Worm (Caenorhabditis elegans) whole organism, mixed stage, embryonic: ENCODE results near the gene fbxc-55.

Experiments used
- M03D4.4 ChIP-seq: sonication (generic microtip); optimal IDR thresholded peaks from 2 replicates; lab custom pipeline; 2017; ENCODE audit warnings: mild to moderate bottlenecking, missing genetic modification characterization, missing compliant biosample characterization
- bed-3 ChIP-seq: fragments of 200-800 bp; sonication (Bioruptor generic); optimal IDR thresholded peaks from 3 replicates; lab custom pipeline; 2018; ENCODE audit warnings: mild to moderate bottlenecking, missing genetic modification characterization, moderate library complexity, missing compliant biosample characterization
- blmp-1 ChIP-seq: fragments of 150-350 bp; optimal IDR thresholded peaks from 2 replicates; lab custom pipeline; 2014; ENCODE audit warnings: missing biosample characterization, missing genetic modification characterization
- ceh-39 ChIP-seq: fragments of 150-350 bp; optimal IDR thresholded peaks from 2 replicates; lab custom pipeline; 2014; ENCODE audit warnings: missing biosample characterization, missing genetic modification characterization
- ceh-43 ChIP-seq: fragments of 200-800 bp; sonication (Bioruptor generic); optimal IDR thresholded peaks from 2 replicates; lab custom pipeline; 2018; ENCODE audit warnings: mild to moderate bottlenecking, missing genetic modification characterization, moderate library complexity, missing compliant biosample characterization
- ceh-83 ChIP-seq: fragments of 200-800 bp; sonication (Bioruptor generic); optimal IDR thresholded peaks from 2 replicates; lab custom pipeline; 2018; ENCODE audit warnings: mild to moderate bottlenecking, missing genetic modification characterization, missing compliant biosample characterization
- cnd-1 ChIP-seq: fragments of 200-800 bp; sonication (Bioruptor generic); optimal IDR thresholded peaks from 2 replicates; lab custom pipeline; 2018; ENCODE audit warnings: mild to moderate bottlenecking, missing genetic modification characterization, missing compliant biosample characterization
- drap-1 ChIP-seq: fragments of 200-800 bp; sonication (Bioruptor generic); optimal IDR thresholded peaks from 3 replicates; lab custom pipeline; 2018; ENCODE audit warnings: mild to moderate bottlenecking, missing genetic modification characterization, missing compliant biosample characterization
- elt-1 ChIP-seq: sonication (generic microtip); optimal IDR thresholded peaks from 2 replicates; lab custom pipeline; 2017; ENCODE audit warnings: missing genetic modification characterization, mild to moderate bottlenecking, missing compliant biosample characterization, antibody characterized with exemption, moderate library complexity, borderline replicate concordance; ENCODE audit not compliant: insufficient read depth
- flh-1 ChIP-seq: fragments of 200-800 bp; sonication (Bioruptor generic); optimal IDR thresholded peaks from 2 replicates; lab custom pipeline; 2018; ENCODE audit warnings: mild to moderate bottlenecking, missing genetic modification characterization, moderate library complexity, missing compliant biosample characterization
- ham-2 ChIP-seq: fragments of 200-800 bp; sonication (Bioruptor generic); optimal IDR thresholded peaks from 2 replicates; lab custom pipeline; 2018; ENCODE audit warnings: mild to moderate bottlenecking, missing genetic modification characterization, missing compliant biosample characterization
- hlh-1 ChIP-seq: fragments of 150-350 bp; optimal IDR thresholded peaks from 2 replicates; lab custom pipeline; 2014; ENCODE audit warnings: missing biosample characterization, missing genetic modification reagents, missing genetic modification characterization
- lin-13 ChIP-seq: fragments of 150-350 bp; optimal IDR thresholded peaks from 2 replicates; lab custom pipeline; 2014; ENCODE audit warnings: missing biosample characterization, missing genetic modification characterization
- lin-32 ChIP-seq: fragments of 200-800 bp; sonication (Bioruptor generic); optimal IDR thresholded peaks from 2 replicates; lab custom pipeline; 2018; ENCODE audit warnings: mild to moderate bottlenecking, missing genetic modification characterization, missing compliant biosample characterization
- lsy-2 ChIP-seq: fragments of 150-350 bp; optimal IDR thresholded peaks from 2 replicates; lab custom pipeline; 2014; ENCODE audit warnings: missing biosample characterization, missing genetic modification characterization
- mab-5 ChIP-seq: fragments of 150-350 bp; optimal IDR thresholded peaks from 2 replicates; lab custom pipeline; 2014; ENCODE audit warnings: missing biosample characterization, missing genetic modification characterization
- mep-1 ChIP-seq: fragments of 150-350 bp; optimal IDR thresholded peaks from 2 replicates; lab custom pipeline; 2017; ENCODE audit warnings: missing biosample characterization, missing genetic modification reagents, missing genetic modification characterization, inconsistent platforms
- mls-2 ChIP-seq: sonication (generic microtip); optimal IDR thresholded peaks from 2 replicates; lab custom pipeline; 2016; ENCODE audit warnings: mild to moderate bottlenecking, missing genetic modification characterization, moderate library complexity, missing compliant biosample characterization
- nhr-2 ChIP-seq: fragments of 150-350 bp; optimal IDR thresholded peaks from 2 replicates; lab custom pipeline; 2014; ENCODE audit warnings: missing biosample characterization, missing genetic modification characterization
- nhr-237 ChIP-seq: fragments of 150-350 bp; optimal IDR thresholded peaks from 2 replicates; lab custom pipeline; 2014; ENCODE audit warnings: missing biosample characterization, missing genetic modification characterization
- nhr-28 ChIP-seq: fragments of 150-350 bp; optimal IDR thresholded peaks from 2 replicates; lab custom pipeline; 2014; ENCODE audit warnings: missing biosample characterization, missing genetic modification characterization
- nhr-76 ChIP-seq: sonication (generic microtip); optimal IDR thresholded peaks from 2 replicates; lab custom pipeline; 2017; ENCODE audit warnings: missing biosample characterization, missing genetic modification characterization
- pha-4 ChIP-seq: fragments of 150-350 bp; optimal IDR thresholded peaks from 2 replicates; lab custom pipeline; 2018; ENCODE audit warnings: missing biosample characterization, missing genetic modification reagents, missing genetic modification characterization
- sem-2 ChIP-seq: fragments of 200-800 bp; sonication (Bioruptor generic); optimal IDR thresholded peaks from 2 replicates; lab custom pipeline; 2018; ENCODE audit warnings: mild to moderate bottlenecking, missing genetic modification characterization, missing compliant biosample characterization
- snpc-4 ChIP-seq: fragments of 150-350 bp; optimal IDR thresholded peaks from 2 replicates; lab custom pipeline; 2014; ENCODE audit warnings: missing biosample characterization, missing genetic modification characterization
- sptf-1 ChIP-seq: sonication (generic microtip); optimal IDR thresholded peaks from 2 replicates; lab custom pipeline; 2017; ENCODE audit warnings: mild to moderate bottlenecking, missing genetic modification characterization, moderate library complexity, missing compliant biosample characterization
- tbx-8 ChIP-seq: fragments of 200-800 bp; sonication (Bioruptor generic); optimal IDR thresholded peaks from 2 replicates; lab custom pipeline; 2018; ENCODE audit warnings: mild to moderate bottlenecking, missing genetic modification characterization, moderate library complexity, missing compliant biosample characterization
- unc-120 ChIP-seq: sonication (generic microtip); optimal IDR thresholded peaks from 2 replicates; lab custom pipeline; 2017; ENCODE audit warnings: missing genetic modification characterization, missing compliant biosample characterization; ENCODE audit not compliant: poor library complexity, severe bottlenecking
- unc-39 ChIP-seq: fragments of 150-350 bp; optimal IDR thresholded peaks from 2 replicates; lab custom pipeline; 2014; ENCODE audit warnings: missing biosample characterization, missing genetic modification characterization
- unc-62 ChIP-seq: fragments of 150-350 bp; optimal IDR thresholded peaks from 2 replicates; lab custom pipeline; 2014; ENCODE audit warnings: missing biosample characterization, missing genetic modification reagents, missing genetic modification characterization
- zip-8 ChIP-seq: fragments of 150-350 bp; optimal IDR thresholded peaks from 2 replicates; lab custom pipeline; 2014; ENCODE audit warnings: missing biosample characterization, missing genetic modification characterization
- ztf-11 ChIP-seq: fragments of 150-350 bp; optimal IDR thresholded peaks from 2 replicates; lab custom pipeline; 2014; ENCODE audit warnings: missing biosample characterization, missing genetic modification characterization

Gene fbxc-55

DNA sequence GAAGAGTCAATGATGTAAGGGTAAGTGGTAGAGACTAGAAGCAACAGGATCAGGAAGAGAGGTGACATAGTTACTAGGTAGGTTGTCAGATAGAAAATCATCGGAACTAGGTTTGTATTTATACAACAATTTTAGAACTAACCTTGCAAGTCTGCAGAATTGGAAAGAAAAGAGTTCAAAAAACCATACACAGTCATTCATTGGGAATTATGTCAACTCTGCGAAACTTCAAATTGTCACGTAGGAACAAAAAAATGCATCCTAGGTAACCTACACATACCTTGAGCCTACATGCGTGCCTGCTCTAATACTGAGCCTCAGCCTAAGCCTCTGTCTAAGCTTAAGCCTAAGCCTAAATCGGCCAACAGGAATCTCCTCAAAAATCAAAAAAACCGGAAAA is 43.6 kb downstream of the fbxc-55 start, which contains the start of gene ins-19:
Gene ins-19, minus strand, starts transcription at position 101 of the 400 bp plus-strand sequence.
- TF ChIP-seq hlh-1 (tag; lab: Kevin White, UChicago) (no peak), nhr-76 (tag; lab: Kevin White, UChicago) (no peak), nhr-28 (tag; lab: Kevin White, UChicago) (no peak), unc-39 (tag; lab: Kevin White, UChicago) (no peak), unc-120 (no peak), lin-32 (GFP tag; lab: Kevin White, UChicago) (no peak), snpc-4 (tag; lab: Kevin White, UChicago) (no peak), lin-13 (tag; lab: Kevin White, UChicago) (no peak)

- TF ChIP-seq pha-4 (tag; lab: Kevin White, UChicago) = no peak
- no peak for TF ChIP-seq blmp-1 (tag; lab: Kevin White, UChicago)
- no peak for TF ChIP-seq elt-1 (tag; lab: Kevin White, UChicago)
- no peak for TF ChIP-seq zip-8
- TF ChIP-seq M03D4.4 (tag; lab: Kevin White, UChicago) = no peak
- TF ChIP-seq mep-1 (tag; lab: Kevin White, UChicago) = no peak
- no peak for TF ChIP-seq nhr-237 (tag; lab: Kevin White, UChicago)
- TF ChIP-seq mls-2 (tag; lab: Kevin White, UChicago) = no peak
- no peak for TF ChIP-seq bed-3
- TF ChIP-seq nhr-28 (tag; lab: Kevin White, UChicago) = no peak
- TF ChIP-seq hlh-1 (tag; lab: Kevin White, UChicago) = no peak
- no peak for TF ChIP-seq ham-2 (GFP tag; lab: Kevin White, UChicago)
- TF ChIP-seq flh-1 (GFP tag; lab: Kevin White, UChicago) = no peak
- TF ChIP-seq sem-2 (GFP tag; lab: Kevin White, UChicago) = no peak
- no peak for TF ChIP-seq ceh-39
- TF ChIP-seq ceh-43 = no peak
- no peak for TF ChIP-seq lsy-2 (tag; lab: Kevin White, UChicago)
- no peak for TF ChIP-seq cnd-1 (tag; lab: Kevin White, UChicago)
- TF ChIP-seq ztf-11 (tag; lab: Kevin White, UChicago) = no peak
- no peak for TF ChIP-seq tbx-8 (GFP tag; lab: Kevin White, UChicago)
Observed at ce11 chrII:3123206-3123605, 46.8 kb downstream of the fbxc-55 start, which contains the start of gene srh-71. Gene srh-71, plus strand, starts transcription at chrII:3123506.

DNA sequence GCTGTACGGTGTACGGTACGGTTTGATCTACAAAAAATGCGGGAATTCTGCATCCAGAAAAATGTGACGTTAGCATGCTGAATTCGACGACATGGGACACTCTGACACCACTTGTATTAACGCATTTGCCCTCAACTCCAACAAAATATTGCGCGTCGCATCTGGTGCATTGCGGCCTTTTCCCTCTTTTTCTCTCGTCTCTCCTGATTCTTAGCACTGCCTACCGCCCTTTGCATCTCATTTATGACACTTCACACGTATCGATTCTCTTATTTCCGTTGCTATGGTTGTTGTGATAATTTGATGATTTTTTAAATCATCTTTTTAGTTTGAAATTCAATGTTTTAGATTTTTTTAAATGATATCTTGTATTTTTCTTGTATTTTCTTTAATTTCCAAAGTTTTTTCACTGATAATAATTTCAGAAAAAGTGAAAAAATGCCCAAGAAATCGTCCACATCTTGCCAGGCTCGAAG is 51.0 kb downstream of the fbxc-55 start, which contains the start of gene T10D4.6:
Gene T10D4.6, plus strand, starts transcription at position 426 of the 476 bp plus-strand sequence.
- peak; percentile 9 for TF ChIP-seq ceh-39
- no peak for TF ChIP-seq lin-32 (GFP tag; lab: Kevin White, UChicago)
- TF ChIP-seq drap-1 (GFP tag; lab: Kevin White, UChicago) = no peak
- no peak for TF ChIP-seq blmp-1 (tag; lab: Kevin White, UChicago)
- no peak for TF ChIP-seq bed-3
- no peak for TF ChIP-seq nhr-76 (tag; lab: Kevin White, UChicago)
- TF ChIP-seq pha-4 (tag; lab: Kevin White, UChicago) = peak; percentile 33
- no peak for TF ChIP-seq unc-39 (tag; lab: Kevin White, UChicago)
- TF ChIP-seq lin-13 (tag; lab: Kevin White, UChicago) = peak; percentile 17
- TF ChIP-seq unc-120 = no peak
- peak; percentile 28 for TF ChIP-seq unc-62 (GFP tag; lab: Kevin White, UChicago)
- no peak for TF ChIP-seq M03D4.4 (tag; lab: Kevin White, UChicago)
- TF ChIP-seq ceh-83 = no peak
- TF ChIP-seq ham-2 (GFP tag; lab: Kevin White, UChicago) = no peak
- no peak for TF ChIP-seq mab-5 (tag; lab: Kevin White, UChicago)
- no peak for TF ChIP-seq cnd-1 (tag; lab: Kevin White, UChicago)
- peak; percentile 53 for TF ChIP-seq mep-1 (tag; lab: Kevin White, UChicago)
- peak; percentile 30 for TF ChIP-seq sptf-1
- TF ChIP-seq hlh-1 (tag; lab: Kevin White, UChicago) = peak; percentile 18
- TF ChIP-seq lsy-2 (tag; lab: Kevin White, UChicago) = no peak
- TF ChIP-seq ztf-11 (tag; lab: Kevin White, UChicago) = no peak
- TF ChIP-seq nhr-2 (tag; lab: Kevin White, UChicago) = no peak
- no peak for TF ChIP-seq nhr-237 (tag; lab: Kevin White, UChicago)
